Worm (Caenorhabditis elegans) whole organism, early embryonic: Measurements from ENCODE around the gene cup-5.

Experiments
- F13C5.2 ChIP-seq: sonication (generic microtip); optimal IDR thresholded peaks from 2 replicates; lab custom pipeline; 2017; ENCODE audit warnings: mild to moderate bottlenecking, missing genetic modification characterization, inconsistent platforms, missing compliant biosample characterization
- aly-1 ChIP-seq: sonication (generic microtip); optimal IDR thresholded peaks from 2 replicates; lab custom pipeline; 2016; ENCODE audit warnings: missing genetic modification characterization, missing compliant biosample characterization
- ama-1 ChIP-seq: fragments of 150-350 bp; optimal IDR thresholded peaks from 2 replicates; lab custom pipeline; 2014
- ceh-13 ChIP-seq: fragments of 200-800 bp; sonication (Bioruptor generic); optimal IDR thresholded peaks from 2 replicates; lab custom pipeline; 2018; ENCODE audit warnings: mild to moderate bottlenecking, missing genetic modification characterization, missing compliant biosample characterization
- ceh-36 ChIP-seq: sonication (generic microtip); optimal IDR thresholded peaks from 2 replicates; lab custom pipeline; 2016; ENCODE audit warnings: missing genetic modification characterization, inconsistent platforms, missing compliant biosample characterization
- ets-7 ChIP-seq: sonication (generic microtip); optimal IDR thresholded peaks from 2 replicates; lab custom pipeline; 2016; ENCODE audit warnings: missing genotype, missing genetic modification characterization, missing compliant biosample characterization
- flt-1 ChIP-seq: fragments of 200-800 bp; sonication (Bioruptor generic); IDR thresholded peaks from 2 replicates; pipeline ENCODE4 v1.3.6; 2022; ENCODE audit warnings: missing genetic modification characterization, missing compliant biosample characterization
- hnd-1 ChIP-seq: sonication (generic microtip); optimal IDR thresholded peaks from 2 replicates; lab custom pipeline; 2016; ENCODE audit warnings: missing genetic modification characterization, missing compliant biosample characterization
- pes-1 ChIP-seq: fragments of 200-800 bp; sonication (Bioruptor generic); IDR thresholded peaks from 2 replicates; pipeline ENCODE4 v1.3.6; 2022; ENCODE audit warnings: missing genetic modification reagents, missing genetic modification characterization, missing compliant biosample characterization
- scrt-1 ChIP-seq: fragments of 200-800 bp; sonication (Bioruptor generic); IDR thresholded peaks from 2 replicates; pipeline ENCODE4 v1.3.6; 2022; ENCODE audit warnings: missing genetic modification characterization, missing compliant biosample characterization
- tbx-11 ChIP-seq: fragments of 200-800 bp; sonication (Bioruptor generic); IDR thresholded peaks from 2 replicates; pipeline ENCODE4 v1.3.6; 2022; ENCODE audit warnings: missing genetic modification characterization, missing compliant biosample characterization
- tbx-37 ChIP-seq: fragments of 200-800 bp; sonication (Bioruptor generic); conservative IDR thresholded peaks from 2 replicates; pipeline ENCODE4 v1.3.6; 2022; ENCODE audit warnings: missing genetic modification reagents, missing genetic modification characterization, missing compliant biosample characterization
- tra-4 ChIP-seq: sonication (generic microtip); optimal IDR thresholded peaks from 2 replicates; lab custom pipeline; 2017; ENCODE audit warnings: missing genetic modification characterization, missing compliant biosample characterization

DNA sequence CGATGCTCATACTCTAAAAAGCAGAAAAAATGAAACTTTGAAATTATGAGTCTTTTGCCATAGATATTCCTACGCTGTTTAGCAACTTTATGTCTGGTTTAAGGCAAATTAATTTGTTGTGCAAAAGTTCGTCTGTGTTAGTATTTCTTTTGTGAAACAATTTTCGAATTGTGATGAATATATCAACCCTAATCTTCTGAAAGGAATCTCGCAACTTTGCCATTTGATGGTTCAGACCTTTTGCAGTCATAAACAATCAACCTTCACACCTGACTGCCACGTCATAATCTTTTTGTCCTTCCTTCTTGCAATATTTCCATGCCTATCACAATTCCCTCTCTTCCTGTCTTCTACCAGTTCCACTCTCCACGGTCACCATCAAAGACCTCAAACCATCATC, 35.9 kb downstream of the cup-5 start:
- no peak for TF ChIP-seq ama-1
- TF ChIP-seq tra-4 (tag; lab: Kevin White, UChicago) = no peak
- no peak for TF ChIP-seq scrt-1
- TF ChIP-seq pes-1 (GFP tag; lab: Robert Waterston, UW) = no peak
- no peak for TF ChIP-seq F13C5.2 (tag; lab: Kevin White, UChicago)
- TF ChIP-seq hnd-1 = no peak
- TF ChIP-seq tbx-11 = no peak
- TF ChIP-seq ceh-13 (GFP tag; lab: Kevin White, UChicago) = no peak
- TF ChIP-seq flt-1 = no peak
- TF ChIP-seq ets-7 = no peak
- TF ChIP-seq tbx-37 = no peak
- no peak for TF ChIP-seq ceh-36
- TF ChIP-seq aly-1 (tag; lab: Kevin White, UChicago) = no peak
